Worm (Caenorhabditis elegans): ENCODE measurements around the gene F58H1.7.
A peak's percentile ranks its signal among the peaks of the same experiment; 100 is the strongest.

F58H1.7 gene

DNA sequence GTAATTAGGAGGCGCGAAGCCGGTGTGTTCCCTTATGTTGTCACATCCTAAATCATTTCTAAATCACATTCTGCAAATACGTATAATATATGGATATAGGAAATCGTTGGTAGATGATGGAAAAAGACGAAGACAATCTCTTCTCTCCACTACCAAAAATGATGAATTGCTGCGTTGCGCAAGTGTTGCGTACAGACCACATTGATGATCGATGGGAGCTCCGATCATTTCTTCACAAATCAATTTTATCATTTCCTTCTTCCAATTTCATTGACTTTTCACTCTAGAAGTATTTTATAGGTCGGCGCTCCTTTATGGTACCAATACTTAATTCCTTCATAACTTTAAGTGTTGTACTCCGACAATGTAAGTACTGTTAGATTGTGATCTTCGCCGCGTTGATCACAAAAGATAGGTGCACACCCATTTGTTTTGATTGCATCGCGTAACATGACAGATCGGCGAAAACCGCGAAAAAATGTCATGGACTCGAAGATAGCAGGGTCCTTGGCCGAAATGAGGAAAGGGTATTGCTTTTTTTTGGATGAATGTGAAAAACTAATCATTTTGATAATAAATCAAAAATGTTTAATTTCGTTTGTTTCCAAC, 15.0 kb downstream of the F58H1.7 start:
- TF ChIP-seq hlh-30 (tag; optimal IDR thresholded peaks at IDR 0.05; ENCODE audit: insufficient read depth) (no peak), unc-55 (GFP tag; optimal IDR thresholded peaks at IDR 0.05) (peak; percentile 55), ceh-45 (GFP tag; IDR thresholded peaks at IDR 0.05) (no peak), tbx-2 (tag; optimal IDR thresholded peaks at IDR 0.05) (peak; percentile 6), dve-1 (tag; optimal IDR thresholded peaks at IDR 0.05) (no peak)

DNA sequence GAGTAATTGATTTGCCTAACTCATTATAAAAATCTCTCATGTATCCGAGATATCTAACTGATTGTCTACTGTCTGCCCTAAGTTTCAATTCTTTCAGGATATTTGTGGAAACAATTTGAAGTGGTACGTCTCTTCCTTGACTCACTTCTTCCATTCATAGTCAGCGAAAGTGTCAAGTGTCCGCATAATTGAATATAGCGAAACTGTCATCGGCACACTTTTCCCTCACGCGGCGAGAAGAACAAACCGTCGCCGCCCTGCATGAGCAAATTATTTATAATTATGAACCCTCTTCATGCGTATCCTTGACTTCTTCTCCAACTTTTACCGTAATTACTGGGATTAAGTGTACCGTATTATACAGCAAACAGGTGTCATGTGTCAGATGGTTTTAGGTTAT, 16.0 kb downstream of the F58H1.7 start:
- TF ChIP-seq sox-2 (GFP tag; IDR thresholded peaks at IDR 0.05) (no peak), elt-2 (tag; optimal IDR thresholded peaks at IDR 0.05) (no peak), unc-42 (tag; optimal IDR thresholded peaks at IDR 0.05) (peak; percentile 48), pax-1 (tag; optimal IDR thresholded peaks at IDR 0.05) (no peak), pat-9 (tag; optimal IDR thresholded peaks at IDR 0.05) (no peak), ceh-31 (tag; optimal IDR thresholded peaks at IDR 0.05) (peak; percentile 18)

DNA sequence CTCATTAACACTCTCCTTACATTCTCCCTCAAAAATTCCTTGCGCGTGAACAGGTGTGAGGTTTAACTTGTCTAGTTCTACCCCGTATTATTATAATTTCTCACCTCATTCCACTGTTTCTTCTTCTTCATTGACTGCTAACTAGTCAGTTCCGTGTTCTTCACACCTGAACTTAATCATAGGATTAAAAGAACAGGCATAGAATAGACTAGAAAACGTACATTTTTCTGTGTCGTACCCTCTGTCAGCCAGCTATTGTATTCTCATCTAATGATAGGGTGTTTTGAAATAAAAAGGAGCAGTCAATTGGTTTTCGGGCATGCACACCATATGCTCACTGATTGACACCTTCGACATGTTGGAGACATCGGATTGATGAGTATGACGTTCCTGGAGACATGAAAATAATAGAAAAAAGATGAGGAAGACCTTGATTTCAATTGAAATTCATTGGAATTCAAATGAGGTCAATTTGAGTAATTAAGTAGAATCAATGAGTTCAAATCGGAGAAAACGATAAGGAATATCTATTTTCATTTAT, 17.1 kb downstream of the F58H1.7 start:
- TF ChIP-seq zip-5 (tag; optimal IDR thresholded peaks at IDR 0.05) (no peak), ceh-48 (tag; optimal IDR thresholded peaks at IDR 0.05) (no peak), unc-55 (GFP tag; optimal IDR thresholded peaks at IDR 0.05) (peak; percentile 86), pax-1 (tag; optimal IDR thresholded peaks at IDR 0.05) (no peak), Y22D7AL.16 (tag; optimal IDR thresholded peaks at IDR 0.05) (no peak), mec-3 (tag; optimal IDR thresholded peaks at IDR 0.05; ENCODE audit: borderline replicate concordance) (no peak), dmd-4 (tag; optimal IDR thresholded peaks at IDR 0.05; ENCODE audit: borderline replicate concordance) (no peak), hlh-30 (tag; optimal IDR thresholded peaks at IDR 0.05; ENCODE audit: insufficient read depth) (no peak), ceh-24 (tag; optimal IDR thresholded peaks at IDR 0.05) (no peak)

DNA sequence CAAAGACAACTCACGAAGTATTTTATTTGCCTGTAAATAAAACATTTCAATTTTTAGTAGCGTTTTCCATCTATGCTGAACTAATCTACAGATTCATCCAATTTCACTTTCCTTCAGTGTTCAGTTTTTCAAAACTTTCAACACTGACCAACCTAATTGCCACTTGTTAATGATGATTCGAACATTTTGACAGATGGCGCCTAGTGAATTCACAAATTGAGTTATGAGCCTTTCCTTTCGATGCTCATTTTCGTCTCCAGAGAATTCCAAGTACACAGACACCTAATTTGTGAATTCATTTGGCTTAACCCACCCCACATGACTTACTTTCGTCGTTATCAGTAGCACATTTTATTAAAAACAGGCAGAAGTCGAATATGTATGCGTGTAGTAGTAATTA, 17.8 kb downstream of the F58H1.7 start:
- peak; percentile 53 for TF ChIP-seq unc-42 (tag; optimal IDR thresholded peaks at IDR 0.05)
- TF ChIP-seq ztf-16 (tag; optimal IDR thresholded peaks at IDR 0.05) = no peak

DNA sequence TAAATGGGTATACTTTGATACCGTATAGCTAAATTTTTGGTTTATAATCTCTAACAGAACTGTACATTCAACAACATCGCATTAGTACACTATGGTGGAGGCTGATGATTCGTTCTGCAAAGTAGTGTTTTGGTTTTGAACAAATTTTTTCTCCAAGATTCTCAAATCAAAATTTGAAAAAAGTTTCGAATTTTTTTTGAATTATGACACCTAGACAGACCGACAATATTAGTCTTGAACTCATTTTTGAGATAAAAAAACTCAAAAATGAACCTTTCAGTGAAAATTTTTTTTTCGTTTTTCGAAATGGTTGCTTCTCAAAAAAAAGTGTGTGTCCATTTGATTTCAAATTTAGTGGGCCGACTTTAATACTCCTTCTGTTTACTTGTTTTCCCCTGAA, 19.2 kb downstream of the F58H1.7 start:
- TF ChIP-seq npax-4 (tag; optimal IDR thresholded peaks at IDR 0.05) (no peak), gmeb-2 (tag; optimal IDR thresholded peaks at IDR 0.05) (no peak), hlh-13 (GFP tag; optimal IDR thresholded peaks at IDR 0.05) (no peak), ceh-14 (tag; optimal IDR thresholded peaks at IDR 0.05) (no peak), ref-2 (tag; optimal IDR thresholded peaks at IDR 0.05) (no peak), eyg-1 (tag; optimal IDR thresholded peaks at IDR 0.05) (no peak), nhr-11 (tag; optimal IDR thresholded peaks at IDR 0.05) (no peak), ceh-22 (tag; optimal IDR thresholded peaks at IDR 0.05) (no peak), sox-4 (tag; optimal IDR thresholded peaks at IDR 0.05) (no peak), nfya-1 (tag; optimal IDR thresholded peaks at IDR 0.05) (no peak), fkh-6 (tag; optimal IDR thresholded peaks at IDR 0.05) (no peak), ama-1 (optimal IDR thresholded peaks at IDR 0.05) (no peak)

DNA sequence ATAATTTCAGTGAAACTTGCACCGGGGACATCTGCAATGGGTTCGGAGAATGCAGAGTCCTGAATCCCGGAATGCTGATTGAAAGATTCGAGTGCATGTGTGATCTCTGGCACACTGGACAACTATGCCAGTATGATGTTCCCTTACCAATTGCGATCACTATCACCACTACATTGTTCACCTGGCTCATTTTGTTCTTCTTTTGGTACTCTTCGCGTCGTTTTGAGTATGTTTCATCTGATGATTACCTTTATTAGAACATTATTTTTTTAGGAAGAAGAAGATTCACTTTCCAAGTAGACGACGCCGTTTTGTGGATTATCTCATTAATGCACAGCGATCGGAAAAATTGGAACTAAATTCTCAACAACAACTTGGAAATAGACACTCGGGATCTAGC, 20.9 kb downstream of the F58H1.7 start:
- TF ChIP-seq lim-6 (tag; optimal IDR thresholded peaks at IDR 0.05) = no peak
- no peak for TF ChIP-seq C08G9.2 (tag; optimal IDR thresholded peaks at IDR 0.05)
- no peak for TF ChIP-seq ceh-18 (tag; optimal IDR thresholded peaks at IDR 0.05)
- TF ChIP-seq ceh-34 (tag; optimal IDR thresholded peaks at IDR 0.05) = no peak
- no peak for TF ChIP-seq dmd-4 (tag; optimal IDR thresholded peaks at IDR 0.05; ENCODE audit: borderline replicate concordance)
- TF ChIP-seq pha-4 (tag; optimal IDR thresholded peaks at IDR 0.05) = no peak
- TF ChIP-seq unc-86 (tag; optimal IDR thresholded peaks at IDR 0.05) = no peak
- TF ChIP-seq pat-9 (tag; optimal IDR thresholded peaks at IDR 0.05) = no peak
- TF ChIP-seq F13H6.1 (tag; optimal IDR thresholded peaks at IDR 0.05) = no peak
- no peak for TF ChIP-seq hlh-13 (GFP tag; optimal IDR thresholded peaks at IDR 0.05)
- no peak for TF ChIP-seq odd-2 (tag; optimal IDR thresholded peaks at IDR 0.05)
- no peak for TF ChIP-seq ceh-24 (tag; optimal IDR thresholded peaks at IDR 0.05)
- no peak for TF ChIP-seq T23F11.4 (GFP tag; optimal IDR thresholded peaks at IDR 0.05)
- TF ChIP-seq eyg-1 (tag; optimal IDR thresholded peaks at IDR 0.05) = no peak
- TF ChIP-seq K09A11.1 (tag; optimal IDR thresholded peaks at IDR 0.05; ENCODE audit: insufficient read depth) = no peak
- no peak for TF ChIP-seq hlh-30 (tag; optimal IDR thresholded peaks at IDR 0.05; ENCODE audit: insufficient read depth)
- no peak for TF ChIP-seq rnt-1 (tag; optimal IDR thresholded peaks at IDR 0.05)
- TF ChIP-seq Y22D7AL.16 (tag; optimal IDR thresholded peaks at IDR 0.05) = no peak

Measured in whole organism, late embryonic.